Fruit fly (Drosophila melanogaster) S2 (cell line): ENCODE measurements around the gene Nna1.

Experiments used
- CG8478 ChIP-seq: fragments of >200 bp; optimal IDR thresholded peaks from 2 replicates; lab custom pipeline; 2018
- CTCF ChIP-seq, 2 experiments: fragments of >200 bp; optimal IDR thresholded peaks; 2 replicates each; lab custom pipeline; 2018

- TF ChIP-seq CG8478 (lab: Kevin White, UChicago) (no peak), CTCF (optimal IDR thresholded peaks at IDR 0.05; lab: Kevin White, UChicago) (no peak)
Measured at dm6 chrX:13740992-13741391, 48.9 kb downstream of the Nna1 start.
